Worm (Caenorhabditis elegans) whole organism, midembryonic: ENCODE measurements around the gene C44B11.1.

ENCODE experiments used
- T22C8.4 ChIP-seq: fragments of 200-800 bp; sonication (Bioruptor generic); IDR thresholded peaks from 2 replicates; pipeline ENCODE4 v1.3.6; 2022; ENCODE audit warnings: missing genetic modification characterization, missing compliant biosample characterization
- cog-1 ChIP-seq: sonication (generic microtip); optimal IDR thresholded peaks from 2 replicates; lab custom pipeline; 2016; ENCODE audit warnings: missing genetic modification characterization, missing compliant biosample characterization
- flt-1 ChIP-seq: fragments of 200-800 bp; sonication (Bioruptor generic); IDR thresholded peaks from 2 replicates; pipeline ENCODE4 v1.3.6; 2022; ENCODE audit warnings: missing genetic modification characterization, missing compliant biosample characterization
- klf-2 ChIP-seq: fragments of 200-800 bp; sonication (Bioruptor generic); conservative IDR thresholded peaks from 2 replicates; pipeline ENCODE4 v1.3.6; 2022; ENCODE audit warnings: missing genetic modification reagents, missing genetic modification characterization, missing compliant biosample characterization
- med-1 ChIP-seq: sonication (generic microtip); optimal IDR thresholded peaks from 2 replicates; lab custom pipeline; 2017; ENCODE audit warnings: missing genetic modification characterization, mild to moderate bottlenecking, missing compliant biosample characterization, antibody characterized with exemption, missing genetic modification reagents; ENCODE audit not compliant: insufficient read depth
- ref-1 ChIP-seq: fragments of 200-800 bp; sonication (Bioruptor generic); conservative IDR thresholded peaks from 2 replicates; pipeline ENCODE4 v1.3.6; 2022; ENCODE audit warnings: missing genetic modification reagents, missing genetic modification characterization, missing compliant biosample characterization
- tab-1 ChIP-seq: fragments of 200-800 bp; sonication (Bioruptor generic); IDR thresholded peaks from 2 replicates; pipeline ENCODE4 v1.3.6; 2022; ENCODE audit warnings: missing genetic modification characterization, missing compliant biosample characterization
- ztf-23 ChIP-seq: fragments of 200-800 bp; sonication (Bioruptor generic); IDR thresholded peaks from 2 replicates; pipeline ENCODE4 v1.3.6; 2022; ENCODE audit warnings: missing genetic modification reagents, missing genetic modification characterization, missing compliant biosample characterization
- ztf-29 ChIP-seq: fragments of 200-800 bp; sonication (Bioruptor generic); IDR thresholded peaks from 2 replicates; pipeline ENCODE4 v1.3.6; 2022; ENCODE audit warnings: missing genetic modification reagents, missing genetic modification characterization, missing compliant biosample characterization

The C44B11.1 gene

ce11 chrIII:3154968-3155367 is at the start of gene C44B11.1:
C44B11.1 (plus strand) TSS chrIII:3155268.
- TF ChIP-seq ref-1 = no peak
- no peak for TF ChIP-seq cog-1 (tag; lab: Kevin White, UChicago)
- no peak for TF ChIP-seq T22C8.4 (GFP tag; lab: Robert Waterston, UW)
- no peak for TF ChIP-seq ztf-23 (GFP tag; lab: Robert Waterston, UW)
- TF ChIP-seq klf-2 = no peak

ce11 chrIII:3106301-3106700 is 48.8 kb upstream of the C44B11.1 start:
- no peak for TF ChIP-seq klf-2
- TF ChIP-seq ztf-29 (GFP tag; lab: Robert Waterston, UW) = no peak
- no peak for TF ChIP-seq ztf-23 (GFP tag; lab: Robert Waterston, UW)
- no peak for TF ChIP-seq med-1 (GFP tag; lab: Kevin White, UChicago)
- no peak for TF ChIP-seq flt-1 (GFP tag; lab: Robert Waterston, UW)
- TF ChIP-seq T22C8.4 (GFP tag; lab: Robert Waterston, UW) = no peak
- TF ChIP-seq cog-1 (tag; lab: Kevin White, UChicago) = no peak
- no peak for TF ChIP-seq tab-1 (GFP tag; lab: Robert Waterston, UW)

- no peak for TF ChIP-seq flt-1 (GFP tag; lab: Robert Waterston, UW)
- TF ChIP-seq tab-1 (GFP tag; lab: Robert Waterston, UW) = no peak
- no peak for TF ChIP-seq klf-2
Measured at ce11 chrIII:3107530-3107929, 47.5 kb upstream of the C44B11.1 start.

ce11 chrIII:3108804-3109203 is 46.3 kb upstream of the C44B11.1 start:
- TF ChIP-seq klf-2 = no peak
- TF ChIP-seq med-1 (GFP tag; lab: Kevin White, UChicago) = no peak
- TF ChIP-seq cog-1 (tag; lab: Kevin White, UChicago) = no peak
- TF ChIP-seq ztf-29 (GFP tag; lab: Robert Waterston, UW) = no peak
- no peak for TF ChIP-seq ref-1
- TF ChIP-seq flt-1 (GFP tag; lab: Robert Waterston, UW) = no peak
- no peak for TF ChIP-seq tab-1 (GFP tag; lab: Robert Waterston, UW)
- TF ChIP-seq ztf-23 (GFP tag; lab: Robert Waterston, UW) = no peak
- TF ChIP-seq T22C8.4 (GFP tag; lab: Robert Waterston, UW) = no peak

ce11 chrIII:3109564-3109963 is 45.5 kb upstream of the C44B11.1 start:
- no peak for TF ChIP-seq cog-1 (tag; lab: Kevin White, UChicago)
- no peak for TF ChIP-seq klf-2
- TF ChIP-seq T22C8.4 (GFP tag; lab: Robert Waterston, UW) = no peak
- TF ChIP-seq ztf-23 (GFP tag; lab: Robert Waterston, UW) = no peak
- TF ChIP-seq med-1 (GFP tag; lab: Kevin White, UChicago) = no peak
- TF ChIP-seq ztf-29 (GFP tag; lab: Robert Waterston, UW) = no peak
- no peak for TF ChIP-seq ref-1
- no peak for TF ChIP-seq flt-1 (GFP tag; lab: Robert Waterston, UW)
- TF ChIP-seq tab-1 (GFP tag; lab: Robert Waterston, UW) = no peak

ce11 chrIII:3110614-3111013 is 44.5 kb upstream of the C44B11.1 start:
- TF ChIP-seq klf-2 = no peak
- TF ChIP-seq ztf-23 (GFP tag; lab: Robert Waterston, UW) = no peak
- no peak for TF ChIP-seq tab-1 (GFP tag; lab: Robert Waterston, UW)
- no peak for TF ChIP-seq cog-1 (tag; lab: Kevin White, UChicago)
- TF ChIP-seq ztf-29 (GFP tag; lab: Robert Waterston, UW) = no peak
- TF ChIP-seq ref-1 = no peak
- no peak for TF ChIP-seq med-1 (GFP tag; lab: Kevin White, UChicago)
- no peak for TF ChIP-seq flt-1 (GFP tag; lab: Robert Waterston, UW)
- TF ChIP-seq T22C8.4 (GFP tag; lab: Robert Waterston, UW) = no peak

ce11 chrIII:3111534-3111933 is 43.5 kb upstream of the C44B11.1 start:
- no peak for TF ChIP-seq flt-1 (GFP tag; lab: Robert Waterston, UW)
- no peak for TF ChIP-seq tab-1 (GFP tag; lab: Robert Waterston, UW)
- no peak; the same call in 1 of the 2 replicates for TF ChIP-seq T22C8.4 (GFP tag; lab: Robert Waterston, UW)
- no peak for TF ChIP-seq ztf-23 (GFP tag; lab: Robert Waterston, UW)
- no peak for TF ChIP-seq cog-1 (tag; lab: Kevin White, UChicago)
- TF ChIP-seq ref-1 = no peak
- no peak for TF ChIP-seq klf-2
- no peak for TF ChIP-seq ztf-29 (GFP tag; lab: Robert Waterston, UW)
- TF ChIP-seq med-1 (GFP tag; lab: Kevin White, UChicago) = no peak

ce11 chrIII:3112001-3112400 is 43.1 kb upstream of the C44B11.1 start:
- TF ChIP-seq med-1 (GFP tag; lab: Kevin White, UChicago) = no peak
- no peak for TF ChIP-seq cog-1 (tag; lab: Kevin White, UChicago)
- no peak for TF ChIP-seq tab-1 (GFP tag; lab: Robert Waterston, UW)
- TF ChIP-seq klf-2 = no peak
- TF ChIP-seq flt-1 (GFP tag; lab: Robert Waterston, UW) = no peak
- no peak for TF ChIP-seq ztf-23 (GFP tag; lab: Robert Waterston, UW)
- TF ChIP-seq ztf-29 (GFP tag; lab: Robert Waterston, UW) = no peak
- no peak for TF ChIP-seq ref-1
- TF ChIP-seq T22C8.4 (GFP tag; lab: Robert Waterston, UW) = no peak

ce11 chrIII:3112616-3113015 is 42.5 kb upstream of the C44B11.1 start:
- peak; percentile 64 for TF ChIP-seq T22C8.4 (GFP tag; lab: Robert Waterston, UW)
- no peak for TF ChIP-seq ztf-23 (GFP tag; lab: Robert Waterston, UW)
- no peak for TF ChIP-seq ztf-29 (GFP tag; lab: Robert Waterston, UW)

ce11 chrIII:3116969-3117368 is 38.1 kb upstream of the C44B11.1 start:
- TF ChIP-seq ref-1 (no peak), cog-1 (tag; lab: Kevin White, UChicago) (no peak), klf-2 (no peak)
